Worm (Caenorhabditis elegans) whole organism, L2 larva: ENCODE results near the gene W02H5.19.

Source experiments
- dmd-4 ChIP-seq: sonication (generic microtip); optimal IDR thresholded peaks from 2 replicates; lab custom pipeline; 2017; ENCODE audit warnings: missing biosample characterization, missing genetic modification characterization
- elt-3 ChIP-seq: sonication (generic microtip); optimal IDR thresholded peaks from 2 replicates; lab custom pipeline; 2017; ENCODE audit warnings: missing biosample characterization, missing genetic modification characterization
- lin-11 ChIP-seq: fragments of 150-350 bp; sonication (generic microtip); optimal IDR thresholded peaks from 2 replicates; lab custom pipeline; 2014; ENCODE audit warnings: missing biosample characterization, missing genetic modification characterization, inconsistent platforms, mixed read lengths
- lin-13 ChIP-seq: fragments of 150-350 bp; optimal IDR thresholded peaks from 2 replicates; lab custom pipeline; 2014; ENCODE audit warnings: missing biosample characterization, missing genetic modification reagents, missing genetic modification characterization
- lsy-2 ChIP-seq, 2 experiments: fragments of 150-350 bp in 1 of 2; sonication (generic microtip) in 1 of 2; optimal IDR thresholded peaks; 2 replicates each; lab custom pipeline; 2014 to 2017; ENCODE audit warnings: missing biosample characterization in 2 of 2, missing genetic modification characterization in 2 of 2
- ztf-1 ChIP-seq: fragments of 200-800 bp; sonication (Bioruptor generic); conservative IDR thresholded peaks from 2 replicates; pipeline ENCODE4 v1.3.6; 2022; ENCODE audit warnings: missing genetic modification characterization, missing compliant biosample characterization

- TF ChIP-seq dmd-4 (tag; lab: Kevin White, UChicago): no peak
- no peak for TF ChIP-seq ztf-1 (GFP tag; lab: Robert Waterston, UW)
- TF ChIP-seq elt-3 (tag; lab: Kevin White, UChicago): no peak
- no peak for TF ChIP-seq lin-13 (GFP tag; lab: Kevin White, UChicago)
- no peak for TF ChIP-seq lin-11 (tag; lab: Kevin White, UChicago)
- TF ChIP-seq lsy-2 (tag; optimal IDR thresholded peaks at IDR 0.05; lab: Kevin White, UChicago): peak in 1 of 2 experiments; percentile 46
Observed at ce11 chrV:2657682-2658081, 19.0 kb downstream of the W02H5.19 start.
